Worm (Caenorhabditis elegans) whole organism, L3 larva: ENCODE measurements around the gene srz-71.

Experiments used
- elt-1 ChIP-seq: fragments of 150-350 bp; optimal IDR thresholded peaks from 2 replicates; lab custom pipeline; 2014; ENCODE audit warnings: missing biosample characterization, missing genetic modification characterization
- nhr-28 ChIP-seq: fragments of 150-350 bp; optimal IDR thresholded peaks from 2 replicates; lab custom pipeline; 2014; ENCODE audit warnings: missing biosample characterization, missing genetic modification characterization
- tbx-2 ChIP-seq: sonication (generic microtip); optimal IDR thresholded peaks from 2 replicates; lab custom pipeline; 2016; ENCODE audit warnings: mild to moderate bottlenecking, missing genetic modification characterization, missing compliant biosample characterization
- unc-62 ChIP-seq: fragments of 150-350 bp; sonication (generic microtip); optimal IDR thresholded peaks from 4 replicates; lab custom pipeline; 2014; ENCODE audit warnings: missing biosample characterization, missing genetic modification reagents, missing genetic modification characterization

- no peak for TF ChIP-seq elt-1 (tag; lab: Kevin White, UChicago)
- no peak for TF ChIP-seq nhr-28
- TF ChIP-seq tbx-2 (tag; lab: Kevin White, UChicago) = no peak
- TF ChIP-seq unc-62 (GFP tag; lab: Kevin White, UChicago) = no peak
Observed at ce11 chrIV:16380278-16380677, 47.6 kb downstream of the srz-71 start.
